Worm (Caenorhabditis elegans) whole organism, L4 larva: ENCODE results near the gene meg-4.

ENCODE experiments used
- F26F4.8 ChIP-seq: fragments of 200-800 bp; sonication (Bioruptor generic); conservative IDR thresholded peaks from 2 replicates; pipeline ENCODE4 v1.3.6; 2022; ENCODE audit warnings: missing genetic modification characterization, missing compliant biosample characterization
- T20F7.1 ChIP-seq: fragments of 200-800 bp; sonication (Bioruptor generic); optimal IDR thresholded peaks from 2 replicates; lab custom pipeline; 2018; ENCODE audit warnings: mild to moderate bottlenecking, missing genetic modification characterization, missing compliant biosample characterization
- aha-1 ChIP-seq: fragments of 150-350 bp; peaks from one replicate; lab custom pipeline; 2014; ENCODE audit warnings: missing biosample characterization, missing genetic modification characterization
- ceh-82 ChIP-seq: sonication (generic microtip); optimal IDR thresholded peaks from 2 replicates; lab custom pipeline; 2017; ENCODE audit warnings: missing biosample characterization, missing genetic modification characterization
- ces-1 ChIP-seq: fragments of 150-350 bp; sonication (generic microtip); optimal IDR thresholded peaks from 4 replicates; lab custom pipeline; 2014; ENCODE audit warnings: missing biosample characterization, missing genetic modification reagents, missing genetic modification characterization
- daf-16 ChIP-seq, 3 experiments: sonication (generic microtip); optimal IDR thresholded peaks; 2 replicates each; lab custom pipeline; 2016 to 2017; ENCODE audit warnings: missing genetic modification characterization in 3 of 3, missing genetic modification reagents in 3 of 3, mild to moderate bottlenecking in 2 of 3, missing compliant biosample characterization in 2 of 3, missing biosample characterization in 1 of 3, moderate library complexity in 1 of 3
- daf-19 ChIP-seq: fragments of 200-800 bp; sonication (Bioruptor generic); conservative IDR thresholded peaks from 2 replicates; pipeline ENCODE4 v1.3.6; 2022; ENCODE audit warnings: missing genetic modification characterization, missing compliant biosample characterization
- daf-8 ChIP-seq: fragments of 200-800 bp; sonication (Bioruptor generic); IDR thresholded peaks from 2 replicates; pipeline ENCODE4 v1.3.6; 2022; ENCODE audit warnings: missing genetic modification characterization, missing compliant biosample characterization
- dve-1 ChIP-seq: sonication (generic microtip); optimal IDR thresholded peaks from 2 replicates; lab custom pipeline; 2017; ENCODE audit warnings: antibody characterized with exemption, mild to moderate bottlenecking, missing genetic modification characterization, missing compliant biosample characterization; ENCODE audit not compliant: insufficient read depth
- egl-27 ChIP-seq: sonication (generic microtip); optimal IDR thresholded peaks from 3 replicates; lab custom pipeline; 2017; ENCODE audit warnings: missing biosample characterization, missing genetic modification reagents, missing genetic modification characterization
- hlh-30 ChIP-seq: sonication (generic microtip); optimal IDR thresholded peaks from 2 replicates; lab custom pipeline; 2017; ENCODE audit warnings: antibody characterized with exemption, mild to moderate bottlenecking, missing genetic modification characterization, missing compliant biosample characterization; ENCODE audit not compliant: insufficient read depth
- hmg-1.1 ChIP-seq: fragments of 200-800 bp; sonication (Bioruptor generic); IDR thresholded peaks from 2 replicates; pipeline ENCODE4 v1.3.6; 2022; ENCODE audit warnings: missing genetic modification reagents, missing genetic modification characterization, missing compliant biosample characterization
- lin-13 ChIP-seq: fragments of 150-350 bp; optimal IDR thresholded peaks from 2 replicates; lab custom pipeline; 2014; ENCODE audit warnings: missing biosample characterization, missing genetic modification reagents, missing genetic modification characterization
- mdl-1 ChIP-seq, 2 experiments: fragments of 150-350 bp in 1 of 2; sonication (generic microtip) in 1 of 2; optimal IDR thresholded peaks; 2 replicates each; lab custom pipeline; 2014 to 2017; ENCODE audit warnings: missing biosample characterization in 2 of 2, missing genetic modification characterization in 2 of 2
- mep-1 ChIP-seq: fragments of 150-350 bp; sonication (generic microtip); optimal IDR thresholded peaks from 3 replicates; lab custom pipeline; 2014; ENCODE audit warnings: missing biosample characterization, missing genetic modification characterization
- mxl-2 ChIP-seq: fragments of 200-800 bp; sonication (Bioruptor generic); conservative IDR thresholded peaks from 2 replicates; pipeline ENCODE4 v1.3.6; 2022; ENCODE audit warnings: missing genetic modification reagents, missing genetic modification characterization, missing compliant biosample characterization
- mxl-3 ChIP-seq: fragments of 200-800 bp; sonication (Bioruptor generic); optimal IDR thresholded peaks from 2 replicates; lab custom pipeline; 2018; ENCODE audit warnings: mild to moderate bottlenecking, missing genetic modification characterization, missing compliant biosample characterization
- pqm-1 ChIP-seq: sonication (generic microtip); optimal IDR thresholded peaks from 2 replicates; lab custom pipeline; 2017; ENCODE audit warnings: missing biosample characterization, missing genetic modification characterization
- set-16 ChIP-seq: fragments of 200-800 bp; sonication (Bioruptor generic); IDR thresholded peaks from 2 replicates; pipeline ENCODE4 v1.3.6; 2022; ENCODE audit warnings: missing genetic modification reagents, missing genetic modification characterization, missing compliant biosample characterization
- snpc-1.2 ChIP-seq: fragments of 200-800 bp; sonication (Bioruptor generic); IDR thresholded peaks from 2 replicates; pipeline ENCODE4 v1.3.6; 2022; ENCODE audit warnings: missing genetic modification reagents, missing genetic modification characterization, missing compliant biosample characterization
- tag-97 ChIP-seq: fragments of 200-800 bp; sonication (Bioruptor generic); IDR thresholded peaks from 2 replicates; pipeline ENCODE4 v1.3.6; 2022; ENCODE audit warnings: missing genetic modification characterization, missing compliant biosample characterization
- unc-39 ChIP-seq: sonication (generic microtip); optimal IDR thresholded peaks from 2 replicates; lab custom pipeline; 2017; ENCODE audit warnings: missing biosample characterization, missing genetic modification characterization
- unc-62 ChIP-seq, 3 experiments: fragments of 150-350 bp in 1 of 3; sonication (generic microtip); optimal IDR thresholded peaks in 2 of 3; peaks in 1 of 3; 1 replicate in 1 of 3; 2 replicates in 2 of 3; lab custom pipeline; 2014 to 2017; ENCODE audit warnings: missing biosample characterization in 3 of 3, missing genetic modification characterization in 3 of 3, missing genetic modification reagents in 3 of 3, missing genotype in 1 of 3

Gene meg-4

ce11 chrX:1703840-1704239 is 21.1 kb downstream of the meg-4 start, which contains the start of gene C36C9.5:
Gene C36C9.5, minus strand, starts transcription at chrX:1703940.
- TF ChIP-seq mep-1 = no peak
- TF ChIP-seq snpc-1.2 (GFP tag; lab: Robert Waterston, UW) = no peak
- TF ChIP-seq hmg-1.1 = no peak
- no peak for TF ChIP-seq dve-1 (tag; lab: Kevin White, UChicago)
- no peak for TF ChIP-seq mdl-1 (tag; optimal IDR thresholded peaks at IDR 0.05; lab: Kevin White, UChicago)
- TF ChIP-seq hlh-30 (tag; lab: Kevin White, UChicago) = no peak
- TF ChIP-seq set-16 = no peak

- TF ChIP-seq daf-8 (GFP tag; lab: Robert Waterston, UW) = no peak
- no peak for TF ChIP-seq daf-19 (GFP tag; lab: Robert Waterston, UW)
Measured at ce11 chrX:1706538-1706937, 23.8 kb downstream of the meg-4 start, which contains the start of gene F07G6.5. Gene F07G6.5, minus strand, starts transcription at chrX:1706638.

ce11 chrX:1707270-1707669 is 24.5 kb downstream of the meg-4 start:
- 0 out of 2 replicates have a peak, but pooled peaks have one; percentile 21 for TF ChIP-seq F26F4.8 (GFP tag; lab: Robert Waterston, UW)
- TF ChIP-seq, all 104 proteins: peak for 1; not testable (repeated sequence) for 103

ce11 chrX:1712538-1712937 is 29.8 kb downstream of the meg-4 start, which contains the start of gene fbxa-52:
Gene fbxa-52, minus strand, starts transcription at chrX:1712638.
- TF ChIP-seq aha-1 (tag; lab: Kevin White, UChicago) (peak; percentile 48), tag-97 (no peak), ceh-82 (tag; lab: Kevin White, UChicago) (no peak), unc-62 (GFP tag; optimal IDR thresholded peaks at IDR 0.05 in 1 of 2; lab: Kevin White, UChicago) (peak in 1 of 2 experiments; percentile 28), unc-62 (tag; optimal IDR thresholded peaks at IDR 0.05; lab: Kevin White, UChicago) (no peak), T20F7.1 (GFP tag; lab: Kevin White, UChicago) (no peak), mxl-2 (GFP tag; lab: Robert Waterston, UW) (no peak)

ce11 chrX:1718479-1718878 is 35.7 kb downstream of the meg-4 start, which contains the start of gene fbxa-53:
Gene fbxa-53, minus strand, starts transcription at chrX:1718579.
- no peak for TF ChIP-seq ces-1
- TF ChIP-seq pqm-1 (tag; lab: Kevin White, UChicago) = peak; percentile 17
- no peak for TF ChIP-seq daf-16 (GFP tag; optimal IDR thresholded peaks at IDR 0.05; lab: Kevin White, UChicago)
- TF ChIP-seq daf-16 (tag; optimal IDR thresholded peaks at IDR 0.05; lab: Kevin White, UChicago) = peak; percentile 25

- no peak for TF ChIP-seq unc-39 (tag; lab: Kevin White, UChicago)
- no peak for TF ChIP-seq set-16
- TF ChIP-seq daf-19 (GFP tag; lab: Robert Waterston, UW) = no peak
- TF ChIP-seq egl-27 (tag; lab: Kevin White, UChicago) = no peak
- no peak for TF ChIP-seq lin-13 (GFP tag; lab: Kevin White, UChicago)
- no peak for TF ChIP-seq mxl-3
Measured at ce11 chrX:1720359-1720758, 37.6 kb downstream of the meg-4 start, which contains the start of gene F07G6.8. Gene F07G6.8, minus strand, starts transcription at chrX:1720459.

ce11 chrX:1727056-1727455 is 44.3 kb downstream of the meg-4 start, which contains the start of gene F07G6.2:
Gene F07G6.2, plus strand, starts transcription at chrX:1727356.
- TF ChIP-seq snpc-1.2 (GFP tag; lab: Robert Waterston, UW) = no peak

- TF ChIP-seq daf-8 (GFP tag; lab: Robert Waterston, UW) = no peak
- TF ChIP-seq set-16 = peak; percentile 44; the same call in 1 of the 2 replicates
Measured at ce11 chrX:1729558-1729957, 46.8 kb downstream of the meg-4 start, which contains the start of gene dgn-3. Gene dgn-3, plus strand, starts transcription at chrX:1729858.
